Fruit fly (Drosophila melanogaster): ENCODE results near the gene AhcyL1.

DNA sequence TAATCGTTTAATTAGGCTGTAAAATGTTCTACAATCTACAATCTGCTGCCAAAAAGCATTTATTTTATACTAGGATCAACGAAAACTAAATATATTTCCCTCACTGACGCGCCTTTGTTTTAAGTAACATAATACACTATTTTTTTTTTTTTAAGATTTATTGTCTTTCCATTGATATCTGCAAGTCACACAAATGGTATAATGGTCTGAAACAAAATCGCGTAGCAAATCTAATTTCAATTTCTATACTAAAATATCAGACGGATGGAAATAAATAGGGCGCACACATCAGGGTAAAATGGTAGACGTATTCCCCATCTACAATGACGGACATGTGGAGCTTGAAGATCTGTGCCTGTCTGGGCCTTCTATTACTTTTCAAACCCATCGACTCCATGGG, 32.7 kb downstream of the AhcyL1 start, which contains the start of gene Acp62F:
- no peak for TF ChIP-seq Sox102F (GFP tag; optimal IDR thresholded peaks at IDR 0.05)
- no peak for TF ChIP-seq fd59A (GFP tag; optimal IDR thresholded peaks at IDR 0.05)
- TF ChIP-seq CG10631 (GFP tag; optimal IDR thresholded peaks at IDR 0.05) = no peak

Data from whole organism, prepupa.